Worm (Caenorhabditis elegans): Measurements from ENCODE around the gene T19H12.12.

DNA sequence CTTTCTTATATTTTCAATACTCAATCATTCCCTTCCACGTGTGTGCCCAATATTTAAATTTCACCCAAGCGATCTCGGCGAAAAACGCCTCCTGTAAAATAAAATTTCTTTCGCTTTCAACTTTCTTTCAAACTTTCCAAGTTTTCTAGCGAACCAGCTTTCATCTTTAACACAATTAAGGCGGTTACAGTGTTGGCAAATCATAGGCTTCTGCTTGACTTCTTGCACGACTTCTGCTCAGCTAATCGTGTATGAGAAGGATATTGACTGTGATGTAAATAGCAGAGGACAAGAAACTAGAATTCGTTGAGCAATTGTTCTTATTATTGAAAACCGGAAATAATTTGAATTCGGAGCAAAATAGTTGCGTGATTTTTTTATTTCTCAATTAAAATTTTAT is 6.7 kb downstream of the T19H12.12 start:
- TF ChIP-seq rec-8 (tag; optimal IDR thresholded peaks at IDR 0.05): no peak
- TF ChIP-seq snpc-4 (GFP tag; optimal IDR thresholded peaks at IDR 0.05): no peak
- peak in 2 of 4 experiments; percentile 6 to 31 for TF ChIP-seq snpc-4 (tag; optimal IDR thresholded peaks at IDR 0.05)
- TF ChIP-seq ztf-26 (tag; optimal IDR thresholded peaks at IDR 0.05): no peak
- no peak for TF ChIP-seq lag-1 (GFP tag; IDR thresholded peaks at IDR 0.05)
- TF ChIP-seq attf-5 (GFP tag; optimal IDR thresholded peaks at IDR 0.05): no peak
- no peak for TF ChIP-seq bed-2 (GFP tag; IDR thresholded peaks at IDR 0.05)
- no peak for TF ChIP-seq unc-62 (GFP tag; optimal IDR thresholded peaks at IDR 0.05)
- TF ChIP-seq T07F8.4 (tag; optimal IDR thresholded peaks at IDR 0.05): no peak

Measured in whole organism, young adult.